Worm (Caenorhabditis elegans): Measurements from ENCODE around the gene F13A2.2.

ce11 chrV:4419767-4420322 lies 35.5 kb upstream of the F13A2.2 start, which contains the start of the genes Y47D7A.7 and Y47D7A.2:
- TF ChIP-seq dao-5 (tag; optimal IDR thresholded peaks at IDR 0.05) (no peak), him-1 (tag; optimal IDR thresholded peaks at IDR 0.05) (no peak), W03F9.2 (tag; optimal IDR thresholded peaks at IDR 0.05) (no peak)
